Worm (Caenorhabditis elegans) whole organism, dauer: Measurements from ENCODE around the gene chk-2.
"Not testable (repeated sequence)": the region's sequence is repeated elsewhere in the genome, so short reads cannot be mapped to it uniquely, and the experiment has no call there.

ENCODE experiments used
- unc-62 ChIP-seq: sonication (generic microtip); optimal IDR thresholded peaks from 2 replicates; lab custom pipeline; 2017; ENCODE audit warnings: missing biosample characterization, missing genetic modification reagents, missing genetic modification characterization

Gene chk-2

DNA sequence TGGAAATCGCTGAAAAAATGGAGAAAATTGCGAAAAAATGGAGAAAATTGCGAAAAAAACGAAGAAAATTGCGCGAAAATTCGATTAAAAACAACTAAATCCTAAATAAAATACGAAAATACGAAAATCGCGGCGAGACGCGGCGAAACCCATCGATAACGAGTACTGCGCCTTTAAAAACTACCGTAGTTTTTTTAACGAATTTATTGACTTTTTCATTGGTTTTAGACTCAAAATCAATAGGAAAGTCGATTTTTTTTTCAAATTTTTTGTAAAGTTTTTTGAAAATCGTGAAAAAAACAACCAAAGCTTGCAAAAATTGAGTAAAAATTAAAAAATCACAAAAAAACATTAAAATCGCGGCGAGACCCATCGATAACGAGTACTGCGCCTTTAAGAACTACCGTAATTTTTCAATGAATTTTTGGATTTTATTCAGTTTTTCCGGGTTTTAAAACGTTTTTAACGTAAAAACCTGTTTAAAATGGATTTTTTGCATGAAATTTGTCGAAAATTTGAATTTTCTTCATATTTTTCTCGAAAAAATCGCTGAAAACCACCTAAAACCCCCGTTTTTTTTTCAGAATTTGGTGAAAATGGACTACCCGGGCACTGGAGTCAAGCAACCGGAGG is at the start of gene chk-2, which contains the start of gene Y60A3A.19:
Gene chk-2, minus strand, starts transcription at position 51 of the 633 bp plus-strand sequence.
Gene Y60A3A.19, plus strand, starts transcription at position 583 of the 633 bp plus-strand sequence.
- no peak for TF ChIP-seq unc-62

- no peak for TF ChIP-seq unc-62
Measured at ce11 chrV:19961971-19962370, 46.1 kb upstream of the chk-2 start.

- no peak for TF ChIP-seq unc-62
Measured at ce11 chrV:19958744-19959143, 42.9 kb upstream of the chk-2 start, which contains the start of gene srh-172. Gene srh-172 (plus strand): TSS chrV:19959044.

DNA sequence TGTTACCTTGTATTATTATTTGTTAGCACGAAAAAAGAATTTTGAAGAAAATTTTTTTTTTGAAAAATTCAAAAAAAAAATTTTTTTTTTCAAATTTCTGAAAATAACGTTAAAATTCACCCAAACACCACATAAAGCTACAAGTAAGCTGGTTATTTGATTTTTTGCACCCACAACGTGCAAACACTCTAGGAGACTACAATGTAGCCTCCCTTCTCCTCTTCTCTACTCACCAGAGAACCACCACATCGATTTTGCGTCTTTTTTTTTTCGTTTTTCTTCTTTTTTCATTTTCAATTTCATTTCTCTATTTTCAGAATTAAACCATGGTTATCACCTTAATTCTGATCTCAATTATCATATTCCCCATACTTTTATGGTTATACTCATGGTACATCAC is 39.3 kb upstream of the chk-2 start, which contains the start of gene abhd-3.1:
Gene abhd-3.1, plus strand, starts transcription at position 318 of the 400 bp plus-strand sequence.
- no peak for TF ChIP-seq unc-62

DNA sequence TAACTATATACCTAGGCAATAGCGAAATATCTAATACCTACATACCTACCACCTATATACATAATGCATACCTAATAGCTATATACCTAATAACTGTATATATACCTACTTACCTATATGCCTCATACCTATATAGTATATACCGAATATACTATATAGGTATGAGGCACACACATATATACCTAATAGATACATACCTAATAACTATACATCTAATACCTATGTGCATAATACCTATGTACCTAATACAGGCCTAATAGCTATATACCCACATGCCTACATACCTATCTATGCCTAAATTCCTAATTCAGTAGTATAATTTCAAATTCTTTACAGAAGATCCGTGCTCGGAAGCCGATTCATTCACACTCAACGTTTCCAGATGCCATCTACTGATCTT is 38.7 kb upstream of the chk-2 start:
- TF ChIP-seq unc-62, result no peak

DNA sequence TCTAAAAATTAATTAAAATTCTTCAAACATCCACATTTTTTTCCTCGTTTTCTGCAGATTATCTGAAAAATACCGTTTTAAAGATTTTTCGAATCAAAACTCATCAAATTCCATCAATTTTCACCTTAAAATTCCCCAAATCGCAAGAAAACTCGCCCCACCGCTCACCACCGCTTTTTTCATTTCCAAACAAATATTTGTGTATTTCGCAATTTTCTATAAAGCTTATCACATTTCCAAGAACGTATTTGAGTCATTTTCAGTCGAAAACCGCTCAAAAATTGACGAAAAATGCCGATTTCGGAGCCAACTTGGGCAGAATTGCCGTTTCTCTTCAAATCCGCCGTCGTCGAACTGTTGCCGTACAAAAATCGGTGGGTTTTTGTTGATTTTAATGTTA is 33.9 kb upstream of the chk-2 start, which contains the start of gene Y60A3A.8:
Gene Y60A3A.8, plus strand, starts transcription at position 258 of the 400 bp plus-strand sequence.
- TF ChIP-seq unc-62, result not testable (repeated sequence)

DNA sequence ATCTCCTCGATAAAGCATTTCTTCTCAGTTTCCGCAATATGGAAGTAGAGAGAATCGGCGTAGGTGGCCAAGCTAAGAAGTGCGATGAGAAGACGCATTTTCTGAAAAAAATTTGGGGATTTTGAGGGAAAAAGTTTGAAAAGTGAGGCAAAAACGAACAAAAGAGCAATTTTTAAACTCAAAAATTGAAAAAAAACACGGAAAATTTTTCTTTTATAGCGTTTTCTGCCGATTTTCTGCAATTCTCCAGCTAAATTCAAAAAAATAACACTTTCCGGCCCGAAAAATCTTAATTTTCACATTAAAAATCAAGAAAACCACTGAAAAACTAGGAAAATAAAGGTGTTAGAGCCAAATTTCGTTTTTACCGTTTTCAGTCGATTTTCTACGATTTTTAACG is 33.2 kb upstream of the chk-2 start, which contains the start of gene tmed-4:
Gene tmed-4, minus strand, starts transcription at position 101 of the 400 bp plus-strand sequence.
- not testable (repeated sequence) for TF ChIP-seq unc-62

- TF ChIP-seq unc-62, result no peak
Measured at ce11 chrV:19946529-19946928, 30.7 kb upstream of the chk-2 start, which contains the start of gene dhs-24. Gene dhs-24 (minus strand): TSS chrV:19946629.

ce11 chrV:19936945-19937344 is 21.1 kb upstream of the chk-2 start:
- no peak for TF ChIP-seq unc-62

DNA sequence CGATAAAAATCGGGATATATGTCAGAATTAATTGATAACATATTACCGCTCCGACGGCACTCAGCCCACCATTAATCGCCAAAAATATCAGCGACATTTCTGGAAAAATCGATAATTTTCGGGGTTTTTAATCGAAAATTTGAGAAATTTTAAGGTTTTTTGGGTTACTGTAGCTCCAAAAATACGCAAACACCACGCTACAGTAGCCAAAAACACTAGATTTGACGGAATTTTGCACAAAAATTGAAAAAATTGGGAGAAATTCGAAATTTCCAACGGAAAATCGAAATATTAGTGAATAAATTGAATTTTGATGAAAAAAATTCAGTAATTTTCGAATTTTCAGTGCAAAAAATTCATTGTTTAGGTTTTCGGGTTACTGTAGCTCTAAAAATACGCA is 18.4 kb upstream of the chk-2 start, which contains the start of gene algn-7:
Gene algn-7, minus strand, starts transcription at position 101 of the 400 bp plus-strand sequence.
- no peak for TF ChIP-seq unc-62

DNA sequence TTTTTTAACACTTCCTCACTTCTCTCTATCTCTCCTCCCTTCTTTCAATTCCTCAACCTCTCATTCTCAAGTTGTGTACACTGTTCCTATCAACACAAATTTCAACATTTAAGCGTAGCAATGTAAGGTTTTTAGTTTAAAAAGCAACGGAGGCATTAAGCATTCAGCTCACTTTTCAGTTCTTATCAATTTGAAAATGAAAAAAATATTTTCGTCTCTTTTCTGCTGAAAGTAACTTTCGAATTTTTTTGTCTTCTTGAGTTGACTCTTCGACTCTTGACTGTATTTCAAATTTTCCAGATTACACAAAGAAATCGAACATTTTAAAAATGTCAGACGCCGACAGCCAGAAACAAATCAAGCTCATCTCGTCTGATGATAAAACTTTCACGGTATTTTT is 8.1 kb upstream of the chk-2 start, which contains the start of gene skr-4:
Gene skr-4, plus strand, starts transcription at position 301 of the 400 bp plus-strand sequence.
- TF ChIP-seq unc-62, result no peak

- no peak for TF ChIP-seq unc-62
Measured at ce11 chrV:19922613-19923012, 6.8 kb upstream of the chk-2 start, which contains the start of gene Y60A3A.16. Gene Y60A3A.16 (minus strand): TSS chrV:19922713.

DNA sequence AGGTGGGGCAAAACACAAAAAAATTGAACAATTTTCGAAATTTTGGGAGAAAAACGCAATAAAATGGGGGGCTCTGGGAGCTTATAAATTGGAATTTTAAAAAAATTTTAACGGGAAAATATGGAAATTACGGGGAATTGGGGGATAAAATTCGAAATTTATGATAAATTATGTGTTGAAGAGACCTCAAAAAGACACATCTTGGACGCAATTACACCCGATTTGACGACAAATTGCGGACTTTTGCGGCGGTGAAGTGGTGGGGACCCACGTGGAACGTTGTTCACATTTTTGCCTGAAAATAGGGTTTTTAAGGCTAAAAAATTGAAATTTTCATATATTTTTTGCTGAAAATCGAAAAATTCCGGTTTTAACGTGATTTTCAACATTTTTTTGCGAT is 7.0 kb downstream of the chk-2 start:
- TF ChIP-seq unc-62, result no peak

ce11 chrV:19907365-19907764 is 8.5 kb downstream of the chk-2 start, which contains the start of gene fars-2:
Gene fars-2 (minus strand): TSS chrV:19907434.
- no peak for TF ChIP-seq unc-62

- no peak for TF ChIP-seq unc-62
Measured at ce11 chrV:19905988-19906387, 9.8 kb downstream of the chk-2 start.

- TF ChIP-seq unc-62, result no peak
Measured at ce11 chrV:19904790-19905189, 11.0 kb downstream of the chk-2 start.

DNA sequence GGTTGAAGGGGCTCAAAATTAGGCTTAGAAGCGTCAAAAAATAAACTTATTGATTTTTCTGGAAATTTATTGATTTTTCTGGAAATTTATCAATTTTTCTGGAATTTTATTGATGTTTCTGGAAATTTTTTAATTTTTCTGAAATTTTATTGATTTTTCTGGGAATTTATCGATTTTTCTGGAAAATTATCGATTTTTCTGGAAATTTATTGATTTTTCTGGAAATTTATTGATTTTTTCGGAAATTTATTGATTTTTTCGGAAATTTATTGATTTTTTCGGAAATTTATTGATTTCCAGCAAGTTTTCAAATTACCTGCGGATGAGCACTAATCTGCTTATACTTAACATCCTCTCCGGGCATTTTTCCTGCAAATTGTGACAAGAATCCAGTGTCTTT is 14.0 kb downstream of the chk-2 start:
- no peak for TF ChIP-seq unc-62

DNA sequence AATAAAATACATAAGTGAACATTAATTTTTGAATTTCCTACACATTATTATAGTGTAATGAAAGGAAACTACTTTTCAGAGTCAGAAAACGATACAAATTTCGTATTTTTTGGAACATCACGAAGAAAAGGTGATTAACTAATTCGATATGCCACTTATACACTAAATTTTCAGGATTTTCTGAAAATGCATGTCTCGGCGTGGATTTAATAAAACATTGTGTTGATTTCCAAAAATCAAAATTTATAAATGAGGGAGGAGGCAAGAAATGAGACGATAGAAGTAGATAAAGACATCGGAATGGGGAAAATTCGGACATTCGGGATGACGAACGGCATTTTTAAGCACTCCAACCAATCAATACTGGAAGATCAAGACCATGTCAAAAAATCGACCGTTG is 16.7 kb downstream of the chk-2 start, which contains the start of gene Y116F11B.14:
Gene Y116F11B.14, plus strand, starts transcription at position 301 of the 400 bp plus-strand sequence.
- TF ChIP-seq unc-62, result no peak
